Worm (Caenorhabditis elegans): Measurements from ENCODE around the gene din-1.

din-1 gene

ce11 chrII:11642025-11642424 lies 8.6 kb upstream of the din-1 start:
- TF ChIP-seq ham-2 (GFP tag; optimal IDR thresholded peaks at IDR 0.05) (peak; percentile 16), ceh-43 (GFP tag; optimal IDR thresholded peaks at IDR 0.05) (no peak)

ce11 chrII:11637817-11638216 lies 4.4 kb upstream of the din-1 start:
- TF ChIP-seq mab-5 (tag; optimal IDR thresholded peaks at IDR 0.05): no peak
- TF ChIP-seq ztf-11 (tag; optimal IDR thresholded peaks at IDR 0.05): no peak
- no peak for TF ChIP-seq unc-62 (GFP tag; optimal IDR thresholded peaks at IDR 0.05)
- TF ChIP-seq nhr-28 (tag; optimal IDR thresholded peaks at IDR 0.05): no peak
- TF ChIP-seq ham-2 (GFP tag; optimal IDR thresholded peaks at IDR 0.05): no peak
- TF ChIP-seq M03D4.4 (tag; optimal IDR thresholded peaks at IDR 0.05): no peak
- no peak for TF ChIP-seq drap-1 (GFP tag; optimal IDR thresholded peaks at IDR 0.05)
- no peak for TF ChIP-seq nhr-2 (tag; optimal IDR thresholded peaks at IDR 0.05)
- TF ChIP-seq nhr-12 (tag; optimal IDR thresholded peaks at IDR 0.05): no peak
- TF ChIP-seq nhr-76 (tag; optimal IDR thresholded peaks at IDR 0.05): no peak
- TF ChIP-seq unc-120 (tag; optimal IDR thresholded peaks at IDR 0.05; ENCODE audit: poor library complexity, severe bottlenecking): no peak
- TF ChIP-seq lin-13 (tag; optimal IDR thresholded peaks at IDR 0.05): no peak

ce11 chrII:11637189-11637754 lies 3.9 kb upstream of the din-1 start:
- TF ChIP-seq elt-3 (tag; optimal IDR thresholded peaks at IDR 0.05) (no peak), pha-4 (tag; optimal IDR thresholded peaks at IDR 0.05) (no peak), nhr-28 (tag; optimal IDR thresholded peaks at IDR 0.05) (no peak), ceh-83 (GFP tag; optimal IDR thresholded peaks at IDR 0.05) (no peak), ceh-43 (GFP tag; optimal IDR thresholded peaks at IDR 0.05) (peak; percentile 26), mls-2 (tag; optimal IDR thresholded peaks at IDR 0.05) (peak; percentile 28), lsy-2 (tag; optimal IDR thresholded peaks at IDR 0.05) (peak; percentile 12), nhr-237 (tag; optimal IDR thresholded peaks at IDR 0.05) (peak; percentile 39), ces-1 (GFP tag; optimal IDR thresholded peaks at IDR 0.05) (peak; percentile 83), sem-2 (GFP tag; optimal IDR thresholded peaks at IDR 0.05) (no peak)

ce11 chrII:11636617-11637016 lies 3.2 kb upstream of the din-1 start:
- TF ChIP-seq elt-3 (tag; optimal IDR thresholded peaks at IDR 0.05): no peak
- no peak for TF ChIP-seq drap-1 (GFP tag; optimal IDR thresholded peaks at IDR 0.05)
- peak; percentile 51 for TF ChIP-seq sptf-1 (tag; optimal IDR thresholded peaks at IDR 0.05)
- TF ChIP-seq hlh-1 (tag; optimal IDR thresholded peaks at IDR 0.05): peak; percentile 16

- TF ChIP-seq snpc-4 (tag; optimal IDR thresholded peaks at IDR 0.05): no peak
- TF ChIP-seq hlh-1 (tag; optimal IDR thresholded peaks at IDR 0.05): peak; percentile 97
- peak; percentile 13 for TF ChIP-seq ceh-43 (GFP tag; optimal IDR thresholded peaks at IDR 0.05)
- peak; percentile 55 for TF ChIP-seq blmp-1 (tag; optimal IDR thresholded peaks at IDR 0.05)
- no peak for TF ChIP-seq nhr-76 (tag; optimal IDR thresholded peaks at IDR 0.05)
- peak; percentile 31 for TF ChIP-seq pha-4 (tag; optimal IDR thresholded peaks at IDR 0.05)
- TF ChIP-seq lin-32 (GFP tag; optimal IDR thresholded peaks at IDR 0.05): peak; percentile 95
- no peak for TF ChIP-seq sem-2 (GFP tag; optimal IDR thresholded peaks at IDR 0.05)
- TF ChIP-seq nhr-28 (tag; optimal IDR thresholded peaks at IDR 0.05): peak; percentile 61
- TF ChIP-seq ces-1 (GFP tag; optimal IDR thresholded peaks at IDR 0.05): peak; percentile 83
- TF ChIP-seq tbx-8 (GFP tag; optimal IDR thresholded peaks at IDR 0.05): peak; percentile 44
- peak; percentile 73 for TF ChIP-seq sptf-1 (tag; optimal IDR thresholded peaks at IDR 0.05)
- no peak for TF ChIP-seq elt-1 (tag; optimal IDR thresholded peaks at IDR 0.05; ENCODE audit: borderline replicate concordance, insufficient read depth)
- peak; percentile 32 for TF ChIP-seq zip-8 (tag; optimal IDR thresholded peaks at IDR 0.05)
- TF ChIP-seq ceh-83 (GFP tag; optimal IDR thresholded peaks at IDR 0.05): no peak
- peak; percentile 98 for TF ChIP-seq ham-2 (GFP tag; optimal IDR thresholded peaks at IDR 0.05)
- TF ChIP-seq drap-1 (GFP tag; optimal IDR thresholded peaks at IDR 0.05): no peak
- peak; percentile 83 for TF ChIP-seq nhr-237 (tag; optimal IDR thresholded peaks at IDR 0.05)
- TF ChIP-seq lsy-2 (tag; optimal IDR thresholded peaks at IDR 0.05): peak; percentile 52
- TF ChIP-seq ceh-39 (tag; optimal IDR thresholded peaks at IDR 0.05): peak; percentile 85
- peak; percentile 6 for TF ChIP-seq bed-3 (GFP tag; optimal IDR thresholded peaks at IDR 0.05)
- TF ChIP-seq nhr-12 (tag; optimal IDR thresholded peaks at IDR 0.05): no peak
- TF ChIP-seq lin-13 (tag; optimal IDR thresholded peaks at IDR 0.05): no peak
- TF ChIP-seq elt-3 (tag; optimal IDR thresholded peaks at IDR 0.05): no peak
- peak; percentile 62 for TF ChIP-seq mep-1 (tag; optimal IDR thresholded peaks at IDR 0.05)
- TF ChIP-seq unc-39 (tag; optimal IDR thresholded peaks at IDR 0.05): no peak
- peak; percentile 36 for TF ChIP-seq mab-5 (tag; optimal IDR thresholded peaks at IDR 0.05)
- peak; percentile 85 for TF ChIP-seq ztf-11 (tag; optimal IDR thresholded peaks at IDR 0.05)
- TF ChIP-seq M03D4.4 (tag; optimal IDR thresholded peaks at IDR 0.05): no peak
- TF ChIP-seq nhr-2 (tag; optimal IDR thresholded peaks at IDR 0.05): peak; percentile 89
- TF ChIP-seq flh-1 (GFP tag; optimal IDR thresholded peaks at IDR 0.05): no peak
- peak; percentile 60 for TF ChIP-seq mls-2 (tag; optimal IDR thresholded peaks at IDR 0.05)
- TF ChIP-seq unc-62 (GFP tag; optimal IDR thresholded peaks at IDR 0.05): peak; percentile 97
- TF ChIP-seq unc-120 (tag; optimal IDR thresholded peaks at IDR 0.05; ENCODE audit: poor library complexity, severe bottlenecking): peak; percentile 61
- peak; percentile 94 for TF ChIP-seq cnd-1 (tag; optimal IDR thresholded peaks at IDR 0.05)
Observed at ce11 chrII:11635745-11636161, 2.3 kb upstream of the din-1 start.

All from whole organism, mixed stage, embryonic.